Fruit fly (Drosophila melanogaster) whole organism, embryonic: ENCODE data around the gene Ilp6.
A peak's percentile ranks its signal among the peaks of the same experiment; 100 is the strongest.

Experiments used
- B-H1 ChIP-seq: fragments of 200-800 bp; sonication (Bioruptor generic); IDR thresholded peaks from 3 replicates; pipeline ENCODE4 v1.3.6; 2022; ENCODE audit warnings: missing biosample characterization, missing genetic modification characterization
- CG10147 ChIP-seq: fragments of 200-800 bp; sonication (Bioruptor generic); optimal IDR thresholded peaks from 2 replicates; lab custom pipeline; 2019; ENCODE audit warnings: missing biosample characterization, mild to moderate bottlenecking, missing genetic modification characterization, moderate library complexity
- CG10462 ChIP-seq: fragments of 200-800 bp; sonication (Bioruptor generic); optimal IDR thresholded peaks from 2 replicates; lab custom pipeline; 2016; ENCODE audit warnings: missing biosample characterization, missing genetic modification characterization
- CG11398 ChIP-seq: fragments of 200-800 bp; sonication (Bioruptor generic); optimal IDR thresholded peaks from 2 replicates; lab custom pipeline; 2016; ENCODE audit warnings: missing biosample characterization, missing genetic modification characterization
- CG13287 ChIP-seq: fragments of 200-800 bp; sonication (Bioruptor generic); IDR thresholded peaks from 2 replicates; pipeline ENCODE4 v1.3.6; 2022; ENCODE audit warnings: missing biosample characterization, missing genetic modification characterization; ENCODE audit not compliant: partially characterized antibody
- CG14050 ChIP-seq: fragments of 200-800 bp; sonication (Bioruptor generic); IDR thresholded peaks from 3 replicates; pipeline ENCODE4 v1.3.6; 2022; ENCODE audit warnings: missing biosample characterization, missing genetic modification characterization
- CG15073 ChIP-seq: fragments of 200-800 bp; sonication (Bioruptor generic); optimal IDR thresholded peaks from 2 replicates; lab custom pipeline; 2016; ENCODE audit warnings: missing biosample characterization, missing genetic modification characterization
- CG15601 ChIP-seq: fragments of 200-800 bp; sonication (Bioruptor generic); optimal IDR thresholded peaks from 3 replicates; lab custom pipeline; 2019; ENCODE audit warnings: missing biosample characterization, mild to moderate bottlenecking, missing genetic modification characterization, moderate library complexity
- CG1603 ChIP-seq: fragments of 200-800 bp; sonication (Bioruptor generic); optimal IDR thresholded peaks from 2 replicates; lab custom pipeline; 2019; ENCODE audit warnings: missing biosample characterization, mild to moderate bottlenecking, missing genetic modification characterization, moderate library complexity
- CG17568 ChIP-seq: fragments of 200-800 bp; sonication (Bioruptor generic); optimal IDR thresholded peaks from 2 replicates; lab custom pipeline; 2018; ENCODE audit warnings: missing biosample characterization, mild to moderate bottlenecking, missing genetic modification characterization, moderate library complexity
- CG2116 ChIP-seq: fragments of 200-800 bp; sonication (Bioruptor generic); optimal IDR thresholded peaks from 3 replicates; lab custom pipeline; 2018; ENCODE audit warnings: missing biosample characterization, mild to moderate bottlenecking, missing genetic modification characterization
- CG4617 ChIP-seq: fragments of 200-800 bp; sonication (Bioruptor generic); optimal IDR thresholded peaks from 3 replicates; lab custom pipeline; 2016; ENCODE audit warnings: missing biosample characterization, missing genetic modification characterization, borderline replicate concordance
- CG6654 ChIP-seq: fragments of 200-800 bp; sonication (Bioruptor generic); optimal IDR thresholded peaks from 2 replicates; lab custom pipeline; 2017; ENCODE audit warnings: missing biosample characterization, mild to moderate bottlenecking, missing genetic modification characterization
- CG6683 ChIP-seq: fragments of 200-800 bp; sonication (Bioruptor generic); optimal IDR thresholded peaks from 2 replicates; lab custom pipeline; 2017; ENCODE audit warnings: missing biosample characterization, mild to moderate bottlenecking, missing genetic modification characterization, missing genetic modification reagents
- CG7928 ChIP-seq: fragments of 200-800 bp; sonication (Bioruptor generic); optimal IDR thresholded peaks from 2 replicates; lab custom pipeline; 2017; ENCODE audit warnings: missing biosample characterization, mild to moderate bottlenecking, missing genetic modification characterization
- CG8089 ChIP-seq: fragments of 200-800 bp; sonication (Bioruptor generic); optimal IDR thresholded peaks from 3 replicates; lab custom pipeline; 2016; ENCODE audit warnings: missing biosample characterization, missing genetic modification characterization
- CG8281 ChIP-seq: fragments of 200-800 bp; sonication (Bioruptor generic); optimal IDR thresholded peaks from 2 replicates; lab custom pipeline; 2018; ENCODE audit warnings: missing biosample characterization, mild to moderate bottlenecking, missing genetic modification characterization, moderate library complexity
- CG9437 ChIP-seq: fragments of 200-800 bp; sonication (Bioruptor generic); optimal IDR thresholded peaks from 2 replicates; lab custom pipeline; 2018; ENCODE audit warnings: missing biosample characterization, mild to moderate bottlenecking, missing genetic modification characterization
- Dbx ChIP-seq: fragments of 200-800 bp; sonication (Bioruptor generic); IDR thresholded peaks from 3 replicates; pipeline ENCODE4 v1.3.6; 2022; ENCODE audit warnings: missing biosample characterization, missing genetic modification characterization
- Doc3 ChIP-seq: fragments of 200-800 bp; sonication (Bioruptor generic); IDR thresholded peaks from 3 replicates; pipeline ENCODE4 v1.3.6; 2022; ENCODE audit warnings: missing biosample characterization, missing genetic modification characterization; ENCODE audit not compliant: partially characterized antibody
- HmgD ChIP-seq: fragments of 200-800 bp; sonication (Bioruptor generic); optimal IDR thresholded peaks from 3 replicates; lab custom pipeline; 2016; ENCODE audit warnings: missing biosample characterization, missing genetic modification characterization
- Kr ChIP-seq: fragments of 200-800 bp; sonication (Bioruptor generic); optimal IDR thresholded peaks from 2 replicates; lab custom pipeline; 2017; ENCODE audit warnings: missing biosample characterization, mild to moderate bottlenecking, missing genetic modification characterization
- Max ChIP-seq: fragments of 200-800 bp; sonication (Bioruptor generic); optimal IDR thresholded peaks from 2 replicates; lab custom pipeline; 2016; ENCODE audit warnings: missing biosample characterization, mild to moderate bottlenecking, missing genetic modification characterization
- Mrtf ChIP-seq: fragments of 200-800 bp; sonication (Bioruptor generic); IDR thresholded peaks from 3 replicates; pipeline ENCODE4 v1.3.6; 2022; ENCODE audit warnings: missing biosample characterization, missing genetic modification characterization
- Oli ChIP-seq: fragments of 200-800 bp; sonication (Bioruptor generic); optimal IDR thresholded peaks from 2 replicates; lab custom pipeline; 2018; ENCODE audit warnings: missing biosample characterization, mild to moderate bottlenecking, missing genetic modification characterization, moderate library complexity
- Rx ChIP-seq: fragments of 200-800 bp; sonication (Bioruptor generic); IDR thresholded peaks from 2 replicates; pipeline ENCODE4 v1.3.6; 2022; ENCODE audit warnings: missing biosample characterization, missing genetic modification characterization
- Sin3A ChIP-seq: fragments of >200 bp; optimal IDR thresholded peaks from 2 replicates; lab custom pipeline; 2018
- Spps ChIP-seq: fragments of 200-800 bp; sonication (Bioruptor generic); optimal IDR thresholded peaks from 2 replicates; lab custom pipeline; 2018; ENCODE audit warnings: missing biosample characterization, mild to moderate bottlenecking, missing genetic modification characterization
- abd-A ChIP-seq: fragments of 200-800 bp; sonication (Bioruptor generic); optimal IDR thresholded peaks from 3 replicates; lab custom pipeline; 2019; ENCODE audit warnings: missing biosample characterization, mild to moderate bottlenecking, missing genetic modification characterization, moderate library complexity
- al ChIP-seq: fragments of 200-800 bp; sonication (Bioruptor generic); IDR thresholded peaks from 2 replicates; pipeline ENCODE4 v1.3.6; 2022; ENCODE audit warnings: missing biosample characterization, missing genetic modification characterization
- amos ChIP-seq: fragments of 200-800 bp; sonication (Bioruptor generic); IDR thresholded peaks from 2 replicates; pipeline ENCODE4 v1.3.6; 2022; ENCODE audit warnings: missing biosample characterization, missing genetic modification characterization; ENCODE audit not compliant: partially characterized antibody
- ara ChIP-seq: fragments of 200-800 bp; sonication (Bioruptor generic); IDR thresholded peaks from 2 replicates; pipeline ENCODE4 v1.3.6; 2022; ENCODE audit warnings: missing biosample characterization, missing genetic modification characterization
- bowl ChIP-seq: fragments of 200-800 bp; sonication (Bioruptor generic); IDR thresholded peaks from 2 replicates; pipeline ENCODE4 v1.3.6; 2022; ENCODE audit warnings: missing biosample characterization, missing genetic modification characterization
- btn ChIP-seq: fragments of 200-800 bp; sonication (Bioruptor generic); optimal IDR thresholded peaks from 2 replicates; lab custom pipeline; 2016; ENCODE audit warnings: missing biosample characterization, missing genetic modification characterization
- cas ChIP-seq: fragments of 200-800 bp; sonication (Bioruptor generic); IDR thresholded peaks from 2 replicates; pipeline ENCODE4 v1.3.6; 2022; ENCODE audit warnings: missing biosample characterization, missing genetic modification characterization
- chinmo ChIP-seq: fragments of 200-800 bp; sonication (Bioruptor generic); IDR thresholded peaks from 4 replicates; pipeline ENCODE4 v1.3.6; 2022; ENCODE audit warnings: missing biosample characterization, missing genetic modification characterization; ENCODE audit not compliant: partially characterized antibody
- en ChIP-seq: fragments of 200-800 bp; sonication (Bioruptor generic); optimal IDR thresholded peaks from 2 replicates; lab custom pipeline; 2016; ENCODE audit warnings: missing biosample characterization, missing genetic modification characterization
- exex ChIP-seq: fragments of 200-800 bp; sonication (Bioruptor generic); optimal IDR thresholded peaks from 4 replicates; lab custom pipeline; 2018; ENCODE audit warnings: missing biosample characterization, mild to moderate bottlenecking, missing genetic modification characterization, moderate library complexity
- ftz-f1 ChIP-seq: fragments of 200-800 bp; sonication (Bioruptor generic); optimal IDR thresholded peaks from 2 replicates; lab custom pipeline; 2016; ENCODE audit warnings: missing biosample characterization, missing genetic modification characterization
- gcm2 ChIP-seq: fragments of 200-800 bp; sonication (Bioruptor generic); optimal IDR thresholded peaks from 2 replicates; lab custom pipeline; 2016; ENCODE audit warnings: missing biosample characterization, missing genetic modification characterization
- gfzf ChIP-seq: fragments of 200-800 bp; sonication (Bioruptor generic); optimal IDR thresholded peaks from 2 replicates; lab custom pipeline; 2016; ENCODE audit warnings: missing biosample characterization, mild to moderate bottlenecking, missing genetic modification characterization, moderate library complexity
- grau ChIP-seq: fragments of 200-800 bp; optimal IDR thresholded peaks from 3 replicates; lab custom pipeline; 2019; ENCODE audit warnings: missing biosample characterization, mild to moderate bottlenecking, missing genetic modification characterization, moderate library complexity
- grn ChIP-seq: fragments of 200-800 bp; sonication (Bioruptor generic); optimal IDR thresholded peaks from 3 replicates; lab custom pipeline; 2017; ENCODE audit warnings: missing biosample characterization, missing genetic modification characterization
- ham ChIP-seq: fragments of 200-800 bp; sonication (Bioruptor generic); IDR thresholded peaks from 2 replicates; pipeline ENCODE4 v1.3.6; 2022; ENCODE audit warnings: missing biosample characterization, missing genetic modification characterization
- mirr ChIP-seq: fragments of 200-800 bp; sonication (Bioruptor generic); optimal IDR thresholded peaks from 3 replicates; lab custom pipeline; 2018; ENCODE audit warnings: missing biosample characterization, mild to moderate bottlenecking, missing genetic modification characterization
- odd ChIP-seq: fragments of 200-800 bp; sonication (Bioruptor generic); optimal IDR thresholded peaks from 2 replicates; lab custom pipeline; 2017; ENCODE audit warnings: missing biosample characterization, mild to moderate bottlenecking, missing genetic modification characterization
- org-1 ChIP-seq: fragments of 200-800 bp; sonication (Bioruptor generic); optimal IDR thresholded peaks from 2 replicates; lab custom pipeline; 2017; ENCODE audit warnings: missing biosample characterization, missing genetic modification characterization
- sd ChIP-seq: fragments of 200-800 bp; sonication (Bioruptor generic); optimal IDR thresholded peaks from 3 replicates; lab custom pipeline; 2018; ENCODE audit warnings: missing biosample characterization, mild to moderate bottlenecking, missing genetic modification characterization, moderate library complexity
- sima ChIP-seq: fragments of 200-800 bp; sonication (Bioruptor generic); optimal IDR thresholded peaks from 2 replicates; lab custom pipeline; 2016; ENCODE audit warnings: missing biosample characterization, missing genetic modification characterization
- sr ChIP-seq: fragments of 200-800 bp; sonication (Bioruptor generic); IDR thresholded peaks from 3 replicates; pipeline ENCODE4 v1.3.6; 2022; ENCODE audit warnings: missing biosample characterization, missing genetic modification characterization
- sug ChIP-seq: fragments of 200-800 bp; optimal IDR thresholded peaks from 2 replicates; lab custom pipeline; 2019; ENCODE audit warnings: missing biosample characterization, mild to moderate bottlenecking, missing genetic modification characterization, moderate library complexity
- wor ChIP-seq: fragments of 200-800 bp; sonication (Bioruptor generic); IDR thresholded peaks from 2 replicates; pipeline ENCODE4 v1.3.6; 2022; ENCODE audit warnings: missing biosample characterization, missing genetic modification characterization

The Ilp6 gene

dm6 chrX:2355531-2355986 is 21.1 kb upstream of the Ilp6 start (continued):
- TF ChIP-seq org-1 (GFP tag; lab: Kevin White, UChicago) (no peak), Rx (GFP tag; lab: Robert Waterston, UW) (no peak), CG2116 (GFP tag; lab: Kevin White, UChicago) (no peak), sima (no peak), btn (GFP tag; lab: Kevin White, UChicago) (no peak), CG15601 (tag; lab: Kevin White, UChicago) (no peak), Mrtf (GFP tag; lab: Robert Waterston, UW) (no peak), CG6683 (no peak), chinmo (GFP tag; lab: Robert Waterston, UW) (no peak), grau (no peak), CG10147 (GFP tag; lab: Kevin White, UChicago) (no peak), gfzf (no peak), Max (GFP tag; lab: Kevin White, UChicago) (no peak), CG15073 (GFP tag; lab: Kevin White, UChicago) (peak; percentile 16), ara (GFP tag; lab: Robert Waterston, UW) (no peak), Oli (no peak), al (GFP tag; lab: Robert Waterston, UW) (no peak), HmgD (GFP tag; lab: Kevin White, UChicago) (no peak), sug (tag; lab: Kevin White, UChicago) (peak; percentile 76), CG17568 (GFP tag; lab: Kevin White, UChicago) (no peak), Sin3A (no peak), grn (GFP tag; lab: Kevin White, UChicago) (peak; percentile 95), gcm2 (GFP tag; lab: Kevin White, UChicago) (no peak), odd (GFP tag; lab: Kevin White, UChicago) (no peak), CG11398 (GFP tag; lab: Kevin White, UChicago) (no peak), wor (GFP tag; lab: Robert Waterston, UW) (no peak), bowl (GFP tag; lab: Robert Waterston, UW) (no peak), CG14050 (no peak), en (GFP tag; lab: Kevin White, UChicago) (no peak), CG8281 (tag; lab: Kevin White, UChicago) (no peak), CG9437 (GFP tag; lab: Kevin White, UChicago) (no peak), CG4617 (GFP tag; lab: Kevin White, UChicago) (no peak), mirr (peak; percentile 73), sd (tag; lab: Kevin White, UChicago) (peak; percentile 95), Doc3 (GFP tag; lab: Robert Waterston, UW) (no peak), Kr (no peak), abd-A (no peak), Dbx (no peak), B-H1 (GFP tag; lab: Robert Waterston, UW) (no peak), sr (GFP tag; lab: Robert Waterston, UW) (no peak), ham (no peak), CG8089 (GFP tag; lab: Kevin White, UChicago) (no peak), CG13287 (GFP tag; lab: Robert Waterston, UW) (no peak), CG10462 (GFP tag; lab: Kevin White, UChicago) (no peak), CG6654 (GFP tag; lab: Kevin White, UChicago) (no peak), ftz-f1 (GFP tag; lab: Kevin White, UChicago) (peak; percentile 59), CG1603 (tag; lab: Kevin White, UChicago) (no peak), CG7928 (GFP tag; lab: Kevin White, UChicago) (no peak), exex (tag; lab: Kevin White, UChicago) (peak; percentile 90), cas (GFP tag; lab: Robert Waterston, UW) (no peak), Spps (tag; lab: Kevin White, UChicago) (no peak), amos (GFP tag; lab: Robert Waterston, UW) (no peak)
